Worm (Caenorhabditis elegans): ENCODE data around the gene srh-92.

srh-92 gene

DNA sequence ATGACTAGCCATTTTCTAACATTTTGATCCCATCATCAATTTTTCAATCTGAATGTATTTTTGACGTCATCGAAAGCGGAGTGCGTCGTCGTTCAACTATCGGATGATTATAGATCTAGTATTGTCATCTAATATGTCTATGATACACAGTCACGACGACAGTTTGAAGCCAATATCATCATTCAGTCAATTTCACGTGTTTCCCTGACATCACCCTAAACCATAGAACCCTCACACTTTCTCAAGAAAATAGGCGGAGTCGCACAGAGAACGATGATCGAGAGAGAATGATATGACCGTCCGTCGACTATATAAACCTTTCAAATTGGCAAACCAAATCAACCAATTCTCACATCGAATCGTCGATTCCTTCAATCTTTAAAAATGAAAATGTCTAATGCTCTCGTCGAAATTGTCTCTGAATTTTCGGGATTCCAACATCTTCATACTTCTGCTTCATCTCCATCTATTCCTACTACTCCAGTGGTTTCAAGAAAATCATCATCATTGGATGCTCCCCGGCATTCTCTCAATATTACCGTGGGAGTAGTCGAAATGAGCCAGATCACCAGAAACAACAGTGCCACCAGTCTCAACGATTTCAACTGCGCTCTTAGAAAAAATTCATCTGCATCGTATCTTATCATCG, 44.9 kb downstream of the srh-92 start, which contains the start of gene F18E3.13:
TSS of gene F18E3.13 (plus strand) at position 385 of the 649 bp plus-strand sequence.
- TF ChIP-seq C16A3.4 (tag; optimal IDR thresholded peaks at IDR 0.05) (peak; percentile 43), elt-3 (tag; optimal IDR thresholded peaks at IDR 0.05) (peak in 5 of 6 experiments; percentile 43 to 97 (median 69)), Y116A8C.19 (tag; optimal IDR thresholded peaks at IDR 0.05; ENCODE audit: borderline replicate concordance) (no peak), mep-1 (tag; optimal IDR thresholded peaks at IDR 0.05) (no peak), nhr-85 (tag) (peak; percentile 98), unc-98 (GFP tag; IDR thresholded peaks at IDR 0.05) (no peak), sup-37 (GFP tag; optimal IDR thresholded peaks at IDR 0.05) (no peak), jun-1 (tag; optimal IDR thresholded peaks at IDR 0.05) (peak; percentile 7), lin-13 (GFP tag; optimal IDR thresholded peaks at IDR 0.05) (no peak), nhr-71 (tag; optimal IDR thresholded peaks at IDR 0.05) (peak; percentile 88), ces-1 (GFP tag; optimal IDR thresholded peaks at IDR 0.05) (no peak), lin-35 (GFP tag; optimal IDR thresholded peaks at IDR 0.05) (peak in 1 of 2 experiments; percentile 69), alr-1 (tag; optimal IDR thresholded peaks at IDR 0.05; ENCODE audit: borderline replicate concordance) (no peak), skn-1 (tag; optimal IDR thresholded peaks at IDR 0.05) (peak; percentile 65), nhr-47 (tag; optimal IDR thresholded peaks at IDR 0.05) (peak; percentile 34), nhr-11 (tag; optimal IDR thresholded peaks at IDR 0.05) (no peak), mdl-1 (tag; optimal IDR thresholded peaks at IDR 0.05) (peak in 1 of 2 experiments; percentile 83), efl-1 (optimal IDR thresholded peaks at IDR 0.05) (no peak), efl-1 (GFP tag; optimal IDR thresholded peaks at IDR 0.05 in 1 of 2) (peak in 1 of 2 experiments; percentile 89), rnt-1 (tag; optimal IDR thresholded peaks at IDR 0.05) (no peak), blmp-1 (tag; optimal IDR thresholded peaks at IDR 0.05) (peak; percentile 90), nhr-76 (tag; optimal IDR thresholded peaks at IDR 0.05) (no peak), ztf-4 (tag; optimal IDR thresholded peaks at IDR 0.05) (peak; percentile 50), lin-14 (GFP tag; optimal IDR thresholded peaks at IDR 0.05) (peak; percentile 71), nhr-90 (tag; optimal IDR thresholded peaks at IDR 0.05; ENCODE audit: poor library complexity) (peak; percentile 78), nhr-20 (tag; optimal IDR thresholded peaks at IDR 0.05) (peak; percentile 95), nhr-19 (GFP tag; conservative IDR thresholded peaks at IDR 0.05) (peak; percentile 97), unc-86 (tag; optimal IDR thresholded peaks at IDR 0.05) (no peak), elt-2 (tag; optimal IDR thresholded peaks at IDR 0.05) (no peak), unc-62 (GFP tag; optimal IDR thresholded peaks at IDR 0.05) (no peak), fkh-8 (tag; optimal IDR thresholded peaks at IDR 0.05) (no peak), tlp-1 (tag; optimal IDR thresholded peaks at IDR 0.05) (no peak), xbp-1 (tag; optimal IDR thresholded peaks at IDR 0.05) (no peak), tbx-2 (tag; optimal IDR thresholded peaks at IDR 0.05) (peak; percentile 70), lin-39 (tag; optimal IDR thresholded peaks at IDR 0.05) (no peak), zag-1 (tag; optimal IDR thresholded peaks at IDR 0.05) (no peak), unc-130 (tag; optimal IDR thresholded peaks at IDR 0.05) (peak; percentile 32), grh-1 (GFP tag; IDR thresholded peaks at IDR 0.05) (peak; percentile 53; the same call in 1 of the 2 replicates), pax-3 (tag; optimal IDR thresholded peaks at IDR 0.05) (no peak), dpl-1 (GFP tag; optimal IDR thresholded peaks at IDR 0.05) (peak in 1 of 3 experiments; percentile 24), zip-4 (GFP tag; optimal IDR thresholded peaks at IDR 0.05) (no peak), snu-23 (GFP tag; optimal IDR thresholded peaks at IDR 0.05) (peak; percentile 74), efl-3 (GFP tag; optimal IDR thresholded peaks at IDR 0.05) (no peak)
